Worm (Caenorhabditis elegans) whole organism, L2 larva: ENCODE results near the gene acp-4.

Source experiments
- C34F6.9 ChIP-seq: fragments of 150-350 bp; optimal IDR thresholded peaks from 2 replicates; lab custom pipeline; 2014; ENCODE audit warnings: missing biosample characterization, missing genetic modification characterization
- F13H6.1 ChIP-seq: sonication (generic microtip); optimal IDR thresholded peaks from 2 replicates; lab custom pipeline; 2016; ENCODE audit warnings: missing genetic modification characterization, missing compliant biosample characterization
- R02D3.7 ChIP-seq: fragments of 150-350 bp; optimal IDR thresholded peaks from 2 replicates; lab custom pipeline; 2014; ENCODE audit warnings: missing biosample characterization, missing genetic modification characterization
- Y55F3AM.14 ChIP-seq: fragments of 200-800 bp; sonication (Bioruptor generic); optimal IDR thresholded peaks from 2 replicates; lab custom pipeline; 2018; ENCODE audit warnings: mild to moderate bottlenecking, missing genetic modification characterization, missing compliant biosample characterization
- ZK546.5 ChIP-seq: sonication (generic microtip); optimal IDR thresholded peaks from 2 replicates; lab custom pipeline; 2017; ENCODE audit warnings: missing biosample characterization, missing genetic modification characterization
- alr-1 ChIP-seq: fragments of 150-350 bp; optimal IDR thresholded peaks from 2 replicates; lab custom pipeline; 2014; ENCODE audit warnings: missing biosample characterization, missing genetic modification characterization
- blmp-1 ChIP-seq: sonication (generic microtip); optimal IDR thresholded peaks from 2 replicates; lab custom pipeline; 2017; ENCODE audit warnings: missing genetic modification characterization, mild to moderate bottlenecking, missing compliant biosample characterization, antibody characterized with exemption, moderate library complexity; ENCODE audit not compliant: insufficient read depth
- ceh-16 ChIP-seq: fragments of 150-350 bp; optimal IDR thresholded peaks from 2 replicates; lab custom pipeline; 2014; ENCODE audit warnings: missing biosample characterization, missing genetic modification characterization
- ceh-82 ChIP-seq: fragments of 150-350 bp; optimal IDR thresholded peaks from 2 replicates; lab custom pipeline; 2014; ENCODE audit warnings: missing biosample characterization, missing genetic modification characterization
- crh-2 ChIP-seq: sonication (generic microtip); optimal IDR thresholded peaks from 2 replicates; lab custom pipeline; 2017; ENCODE audit warnings: missing biosample characterization, missing genetic modification characterization
- dmd-4 ChIP-seq: sonication (generic microtip); optimal IDR thresholded peaks from 2 replicates; lab custom pipeline; 2017; ENCODE audit warnings: missing biosample characterization, missing genetic modification characterization
- egl-27 ChIP-seq: sonication (generic microtip); optimal IDR thresholded peaks from 3 replicates; lab custom pipeline; 2017; ENCODE audit warnings: missing biosample characterization, missing genetic modification reagents, missing genetic modification characterization
- elt-3 ChIP-seq: sonication (generic microtip); optimal IDR thresholded peaks from 2 replicates; lab custom pipeline; 2017; ENCODE audit warnings: missing biosample characterization, missing genetic modification characterization
- fos-1 ChIP-seq: fragments of 150-350 bp; optimal IDR thresholded peaks from 2 replicates; lab custom pipeline; 2014; ENCODE audit warnings: missing biosample characterization, missing genetic modification characterization
- gmeb-1 ChIP-seq: fragments of 150-350 bp; optimal IDR thresholded peaks from 2 replicates; lab custom pipeline; 2014; ENCODE audit warnings: missing biosample characterization, missing genetic modification characterization
- lin-13 ChIP-seq: fragments of 150-350 bp; optimal IDR thresholded peaks from 2 replicates; lab custom pipeline; 2014; ENCODE audit warnings: missing biosample characterization, missing genetic modification reagents, missing genetic modification characterization
- mab-5 ChIP-seq: fragments of 150-350 bp; optimal IDR thresholded peaks from 2 replicates; lab custom pipeline; 2014; ENCODE audit warnings: missing biosample characterization, missing genetic modification characterization
- mbf-1 ChIP-seq: sonication (generic microtip); optimal IDR thresholded peaks from 2 replicates; lab custom pipeline; 2017; ENCODE audit warnings: missing biosample characterization, missing genetic modification characterization
- mdl-1 ChIP-seq, 2 experiments: fragments of 150-350 bp in 1 of 2; sonication (generic microtip) in 1 of 2; optimal IDR thresholded peaks; 2 replicates each; lab custom pipeline; 2017; ENCODE audit warnings: missing biosample characterization in 2 of 2, missing genetic modification characterization in 2 of 2
- nhr-10 ChIP-seq: sonication (generic microtip); optimal IDR thresholded peaks from 2 replicates; lab custom pipeline; 2017; ENCODE audit warnings: missing biosample characterization, missing genetic modification characterization
- nhr-12 ChIP-seq: fragments of 150-350 bp; optimal IDR thresholded peaks from 2 replicates; lab custom pipeline; 2014; ENCODE audit warnings: missing biosample characterization, missing genetic modification characterization
- nhr-23 ChIP-seq: fragments of 150-350 bp; optimal IDR thresholded peaks from 2 replicates; lab custom pipeline; 2014; ENCODE audit warnings: missing biosample characterization, missing genetic modification reagents, missing genetic modification characterization
- nhr-237 ChIP-seq: fragments of 150-350 bp; optimal IDR thresholded peaks from 2 replicates; lab custom pipeline; 2014; ENCODE audit warnings: missing biosample characterization, missing genetic modification characterization
- nhr-25 ChIP-seq: fragments of 150-350 bp; sonication (generic microtip); optimal IDR thresholded peaks from 3 replicates; lab custom pipeline; 2014; ENCODE audit warnings: missing biosample characterization, missing genetic modification characterization
- nhr-77 ChIP-seq: fragments of 150-350 bp; optimal IDR thresholded peaks from 2 replicates; lab custom pipeline; 2014; ENCODE audit warnings: missing biosample characterization, missing genetic modification characterization
- sem-4 ChIP-seq: fragments of 150-350 bp; optimal IDR thresholded peaks from 2 replicates; lab custom pipeline; 2014; ENCODE audit warnings: missing biosample characterization, missing genetic modification reagents, missing genetic modification characterization
- sma-3 ChIP-seq: sonication (generic microtip); optimal IDR thresholded peaks from 2 replicates; lab custom pipeline; 2016; ENCODE audit warnings: missing genetic modification reagents, missing genetic modification characterization, missing compliant biosample characterization
- snpc-4 ChIP-seq: fragments of 150-350 bp; optimal IDR thresholded peaks from 2 replicates; lab custom pipeline; 2014; ENCODE audit warnings: missing biosample characterization, missing genetic modification characterization
- unc-39 ChIP-seq: fragments of 150-350 bp; optimal IDR thresholded peaks from 2 replicates; lab custom pipeline; 2014; ENCODE audit warnings: missing biosample characterization, missing genetic modification characterization
- unc-55 ChIP-seq: fragments of 150-350 bp; sonication (generic microtip); optimal IDR thresholded peaks from 3 replicates; lab custom pipeline; 2014; ENCODE audit warnings: missing biosample characterization, missing genetic modification reagents, missing genetic modification characterization
- unc-62 ChIP-seq: fragments of 150-350 bp; optimal IDR thresholded peaks from 2 replicates; lab custom pipeline; 2014; ENCODE audit warnings: missing biosample characterization, missing genetic modification reagents, missing genetic modification characterization
- zag-1 ChIP-seq: fragments of 150-350 bp; optimal IDR thresholded peaks from 2 replicates; lab custom pipeline; 2014; ENCODE audit warnings: missing biosample characterization, missing genetic modification characterization
- ztf-1 ChIP-seq: fragments of 200-800 bp; sonication (Bioruptor generic); conservative IDR thresholded peaks from 2 replicates; pipeline ENCODE4 v1.3.6; 2022; ENCODE audit warnings: missing genetic modification characterization, missing compliant biosample characterization
- ztf-4 ChIP-seq: fragments of 150-350 bp; optimal IDR thresholded peaks from 2 replicates; lab custom pipeline; 2014; ENCODE audit warnings: missing biosample characterization, missing genetic modification characterization

The acp-4 gene

ce11 chrII:8411002-8411401 is 23.9 kb downstream of the acp-4 start:
- TF ChIP-seq mab-5 (tag; lab: Kevin White, UChicago) (no peak), C34F6.9 (tag; lab: Kevin White, UChicago) (no peak), unc-55 (GFP tag; lab: Kevin White, UChicago) (no peak), Y55F3AM.14 (GFP tag; lab: Kevin White, UChicago) (no peak), nhr-10 (tag; lab: Kevin White, UChicago) (no peak), nhr-23 (tag; lab: Kevin White, UChicago) (no peak), gmeb-1 (tag; lab: Kevin White, UChicago) (no peak)

ce11 chrII:8409538-8409937 is 25.4 kb downstream of the acp-4 start:
- TF ChIP-seq dmd-4 (tag; lab: Kevin White, UChicago) (no peak), sem-4 (tag; lab: Kevin White, UChicago) (peak; percentile 28)

- TF ChIP-seq mab-5 (tag; lab: Kevin White, UChicago) (no peak), sem-4 (tag; lab: Kevin White, UChicago) (no peak), nhr-25 (tag; lab: Kevin White, UChicago) (no peak)
Measured at ce11 chrII:8407491-8407890, 27.4 kb downstream of the acp-4 start, which contains the start of gene sra-13. Gene sra-13 (plus strand): TSS chrII:8407685.

ce11 chrII:8405303-8405702 is 29.6 kb downstream of the acp-4 start, which contains the start of gene ubc-24:
Gene ubc-24 (plus strand): TSS chrII:8405603.
- TF ChIP-seq elt-3 (tag; lab: Kevin White, UChicago) (no peak), nhr-77 (tag; lab: Kevin White, UChicago) (no peak), ztf-4 (tag; lab: Kevin White, UChicago) (no peak), egl-27 (no peak), nhr-12 (tag; lab: Kevin White, UChicago) (no peak), F13H6.1 (tag; lab: Kevin White, UChicago) (no peak), nhr-23 (tag; lab: Kevin White, UChicago) (no peak), Y55F3AM.14 (GFP tag; lab: Kevin White, UChicago) (no peak), nhr-25 (tag; lab: Kevin White, UChicago) (no peak), R02D3.7 (tag; lab: Kevin White, UChicago) (no peak), unc-62 (no peak), alr-1 (tag; lab: Kevin White, UChicago) (no peak), zag-1 (tag; lab: Kevin White, UChicago) (no peak), ceh-82 (tag; lab: Kevin White, UChicago) (no peak), crh-2 (tag; lab: Kevin White, UChicago) (no peak), mdl-1 (tag; optimal IDR thresholded peaks at IDR 0.05; lab: Kevin White, UChicago) (no peak), unc-55 (GFP tag; lab: Kevin White, UChicago) (no peak), mbf-1 (no peak), C34F6.9 (tag; lab: Kevin White, UChicago) (no peak)
- TF ChIP-seq, all 48 proteins: peak for 0

- no peak for TF ChIP-seq nhr-10 (tag; lab: Kevin White, UChicago)
- no peak for TF ChIP-seq zag-1 (tag; lab: Kevin White, UChicago)
- no peak for TF ChIP-seq ztf-1 (GFP tag; lab: Robert Waterston, UW)
- TF ChIP-seq ztf-4 (tag; lab: Kevin White, UChicago) = no peak
- TF ChIP-seq fos-1 (tag; lab: Kevin White, UChicago) = no peak
- no peak for TF ChIP-seq F13H6.1 (tag; lab: Kevin White, UChicago)
- no peak for TF ChIP-seq ceh-82 (tag; lab: Kevin White, UChicago)
- no peak for TF ChIP-seq blmp-1
- TF ChIP-seq ZK546.5 = no peak
- no peak for TF ChIP-seq nhr-237
- no peak for TF ChIP-seq crh-2 (tag; lab: Kevin White, UChicago)
- TF ChIP-seq unc-55 (GFP tag; lab: Kevin White, UChicago) = no peak
- no peak for TF ChIP-seq lin-13
- no peak for TF ChIP-seq nhr-12 (tag; lab: Kevin White, UChicago)
- TF ChIP-seq nhr-77 (tag; lab: Kevin White, UChicago) = no peak
- no peak for TF ChIP-seq elt-3 (tag; lab: Kevin White, UChicago)
- TF ChIP-seq ceh-16 = no peak
Measured at ce11 chrII:8404748-8405147, 30.2 kb downstream of the acp-4 start, which contains the start of gene skpo-1. Gene skpo-1 (minus strand): TSS chrII:8404848.

- TF ChIP-seq unc-39 (tag; lab: Kevin White, UChicago) (no peak), sma-3 (GFP tag; lab: Kevin White, UChicago) (no peak), nhr-23 (tag; lab: Kevin White, UChicago) (no peak), snpc-4 (tag; lab: Kevin White, UChicago) (no peak), fos-1 (tag; lab: Kevin White, UChicago) (peak; percentile 30)
Measured at ce11 chrII:8399997-8400396, 34.9 kb downstream of the acp-4 start.
